Worm (Caenorhabditis elegans) whole organism, mixed stage, embryonic: ENCODE data around the gene Y41C4A.18.

Source experiments
- elt-3 ChIP-seq: fragments of 150-350 bp; optimal IDR thresholded peaks from 2 replicates; lab custom pipeline; 2014; ENCODE audit warnings: missing biosample characterization, missing genetic modification characterization
- mls-2 ChIP-seq: sonication (generic microtip); optimal IDR thresholded peaks from 2 replicates; lab custom pipeline; 2016; ENCODE audit warnings: mild to moderate bottlenecking, missing genetic modification characterization, moderate library complexity, missing compliant biosample characterization
- nhr-12 ChIP-seq: fragments of 150-350 bp; optimal IDR thresholded peaks from 2 replicates; lab custom pipeline; 2014; ENCODE audit warnings: missing biosample characterization, missing genetic modification characterization
- nhr-237 ChIP-seq: fragments of 150-350 bp; optimal IDR thresholded peaks from 2 replicates; lab custom pipeline; 2014; ENCODE audit warnings: missing biosample characterization, missing genetic modification characterization
- nhr-28 ChIP-seq: fragments of 150-350 bp; optimal IDR thresholded peaks from 2 replicates; lab custom pipeline; 2014; ENCODE audit warnings: missing biosample characterization, missing genetic modification characterization
- sptf-1 ChIP-seq: sonication (generic microtip); optimal IDR thresholded peaks from 2 replicates; lab custom pipeline; 2017; ENCODE audit warnings: mild to moderate bottlenecking, missing genetic modification characterization, moderate library complexity, missing compliant biosample characterization
- unc-120 ChIP-seq: sonication (generic microtip); optimal IDR thresholded peaks from 2 replicates; lab custom pipeline; 2017; ENCODE audit warnings: missing genetic modification characterization, missing compliant biosample characterization; ENCODE audit not compliant: poor library complexity, severe bottlenecking
- unc-62 ChIP-seq: fragments of 150-350 bp; optimal IDR thresholded peaks from 2 replicates; lab custom pipeline; 2014; ENCODE audit warnings: missing biosample characterization, missing genetic modification reagents, missing genetic modification characterization
- zip-8 ChIP-seq: fragments of 150-350 bp; optimal IDR thresholded peaks from 2 replicates; lab custom pipeline; 2014; ENCODE audit warnings: missing biosample characterization, missing genetic modification characterization

DNA sequence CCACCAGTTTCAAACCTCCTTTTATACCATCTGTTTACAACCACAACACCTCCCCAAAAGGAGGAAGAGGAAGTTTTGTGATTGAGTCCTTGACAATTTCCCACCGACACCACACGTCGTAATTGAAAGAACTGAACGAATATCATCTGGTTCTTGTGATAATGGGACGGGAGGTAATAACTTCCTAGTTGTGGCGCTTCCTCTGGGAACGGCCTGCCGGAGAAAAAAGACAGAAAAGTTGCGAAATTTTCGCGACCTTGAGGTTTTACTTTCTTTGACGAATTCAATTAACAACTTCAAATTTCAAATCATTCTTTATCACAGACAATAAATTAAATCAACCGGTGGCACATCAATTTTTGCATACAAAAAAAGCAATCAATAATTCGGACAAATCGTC, 23.7 kb upstream of the Y41C4A.18 start, which contains the start of gene col-96:
- TF ChIP-seq nhr-237 (tag; lab: Kevin White, UChicago) (no peak), nhr-28 (tag; lab: Kevin White, UChicago) (no peak), sptf-1 (tag; lab: Kevin White, UChicago) (no peak), zip-8 (tag; lab: Kevin White, UChicago) (no peak), unc-120 (no peak), mls-2 (tag; lab: Kevin White, UChicago) (no peak), unc-62 (GFP tag; lab: Kevin White, UChicago) (no peak), nhr-12 (tag; lab: Kevin White, UChicago) (no peak), elt-3 (tag; lab: Kevin White, UChicago) (no peak)
